Worm (Caenorhabditis elegans): ENCODE results near the gene F57E7.2.

DNA sequence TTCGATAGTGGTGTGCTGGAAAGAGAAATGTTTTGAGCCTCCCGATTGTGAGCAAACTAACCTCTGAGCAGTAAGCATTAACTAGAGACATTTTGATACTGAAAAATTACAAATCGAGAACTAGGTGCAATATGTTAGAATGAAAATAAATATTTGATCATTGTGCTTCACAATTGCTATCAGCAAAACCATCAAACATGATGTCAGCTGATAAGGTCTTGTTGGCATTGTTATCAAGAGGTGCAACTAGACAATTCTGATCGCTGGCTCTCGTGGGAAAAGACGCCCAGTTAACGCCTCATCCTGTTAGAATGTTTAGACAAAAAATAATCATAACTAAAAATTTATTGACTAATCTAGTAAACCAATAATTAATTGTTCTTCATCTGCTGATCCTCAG lies 11.4 kb upstream of the F57E7.2 start, which contains the start of gene comt-2:
- no peak for TF ChIP-seq sptf-1 (tag; optimal IDR thresholded peaks at IDR 0.05)
- TF ChIP-seq dpl-1 (GFP tag; optimal IDR thresholded peaks at IDR 0.05), result no peak

Data from whole organism, L1 larva.